Fruit fly (Drosophila melanogaster) whole organism, embryonic: ENCODE data around the gene Iru.

Experiments
- BEAF-32 ChIP-seq: fragments of 200-800 bp; sonication (Bioruptor generic); optimal IDR thresholded peaks from 3 replicates; lab custom pipeline; 2017; ENCODE audit warnings: missing biosample characterization, missing genetic modification characterization, mild to moderate bottlenecking, moderate library complexity, missing genetic modification reagents
- CG10959 ChIP-seq: fragments of 200-800 bp; sonication (Bioruptor generic); IDR thresholded peaks from 2 replicates; pipeline ENCODE4 v1.3.6; 2022; ENCODE audit warnings: missing biosample characterization, missing genetic modification characterization
- CG10979 ChIP-seq: fragments of 200-800 bp; sonication (Bioruptor generic); optimal IDR thresholded peaks from 2 replicates; lab custom pipeline; 2018; ENCODE audit warnings: missing biosample characterization, mild to moderate bottlenecking, missing genetic modification characterization, moderate library complexity
- CG12659 ChIP-seq: fragments of 200-800 bp; sonication (Bioruptor generic); optimal IDR thresholded peaks from 3 replicates; lab custom pipeline; 2017; ENCODE audit warnings: mild to moderate bottlenecking, missing biosample characterization, missing genetic modification reagents, missing genetic modification characterization
- CG14965 ChIP-seq: fragments of 200-800 bp; sonication (Bioruptor generic); optimal IDR thresholded peaks from 2 replicates; lab custom pipeline; 2016; ENCODE audit warnings: missing biosample characterization, missing genetic modification characterization, borderline replicate concordance
- CG16813 ChIP-seq: fragments of 200-800 bp; sonication (Bioruptor generic); IDR thresholded peaks from 3 replicates; pipeline ENCODE4 v1.3.6; 2022; ENCODE audit warnings: missing biosample characterization, missing genetic modification characterization; ENCODE audit not compliant: partially characterized antibody
- CG17359 ChIP-seq: fragments of 200-800 bp; sonication (Bioruptor generic); optimal IDR thresholded peaks from 3 replicates; lab custom pipeline; 2018; ENCODE audit warnings: missing biosample characterization, mild to moderate bottlenecking, missing genetic modification characterization, moderate library complexity
- CG2116 ChIP-seq: fragments of 200-800 bp; sonication (Bioruptor generic); optimal IDR thresholded peaks from 3 replicates; lab custom pipeline; 2018; ENCODE audit warnings: missing biosample characterization, mild to moderate bottlenecking, missing genetic modification characterization
- CG2120 ChIP-seq: fragments of 200-800 bp; sonication (Bioruptor generic); optimal IDR thresholded peaks from 3 replicates; lab custom pipeline; 2016; ENCODE audit warnings: missing biosample characterization, missing genetic modification characterization
- CG32532 ChIP-seq: fragments of 200-800 bp; sonication (Bioruptor generic); IDR thresholded peaks from 2 replicates; pipeline ENCODE4 v1.3.6; 2022; ENCODE audit warnings: missing biosample characterization, missing genetic modification characterization
- CG34224 ChIP-seq: fragments of 200-800 bp; sonication (Bioruptor generic); IDR thresholded peaks from 3 replicates; pipeline ENCODE4 v1.3.6; 2022; ENCODE audit warnings: missing biosample characterization, missing genetic modification characterization; ENCODE audit not compliant: partially characterized antibody
- CG42726 ChIP-seq: fragments of 200-800 bp; sonication (Bioruptor generic); IDR thresholded peaks from 2 replicates; pipeline ENCODE4 v1.3.6; 2022; ENCODE audit warnings: missing biosample characterization, missing genetic modification characterization; ENCODE audit not compliant: partially characterized antibody
- CG4820 ChIP-seq: fragments of 200-800 bp; sonication (Bioruptor generic); optimal IDR thresholded peaks from 3 replicates; lab custom pipeline; 2016; ENCODE audit warnings: missing biosample characterization, missing genetic modification characterization
- CG7271 ChIP-seq: fragments of 200-800 bp; sonication (Bioruptor generic); optimal IDR thresholded peaks from 2 replicates; lab custom pipeline; 2018; ENCODE audit warnings: missing biosample characterization, mild to moderate bottlenecking, missing genetic modification characterization, moderate library complexity
- CG7839 ChIP-seq: fragments of 200-800 bp; sonication (Bioruptor generic); optimal IDR thresholded peaks from 3 replicates; lab custom pipeline; 2018; ENCODE audit warnings: missing biosample characterization, mild to moderate bottlenecking, missing genetic modification characterization, moderate library complexity
- CG9876 ChIP-seq: fragments of 200-800 bp; sonication (Bioruptor generic); optimal IDR thresholded peaks from 2 replicates; lab custom pipeline; 2016; ENCODE audit warnings: missing biosample characterization, missing genetic modification characterization
- CTCF ChIP-seq: fragments of 200-800 bp; sonication (Bioruptor generic); optimal IDR thresholded peaks from 2 replicates; lab custom pipeline; 2017; ENCODE audit warnings: missing biosample characterization, mild to moderate bottlenecking, missing genetic modification characterization, moderate library complexity
- CoRest ChIP-seq: fragments of 200-800 bp; sonication (Bioruptor generic); optimal IDR thresholded peaks from 3 replicates; lab custom pipeline; 2018; ENCODE audit warnings: missing biosample characterization, mild to moderate bottlenecking, missing genetic modification characterization, moderate library complexity
- CrebB ChIP-seq: fragments of 200-800 bp; sonication (Bioruptor generic); optimal IDR thresholded peaks from 3 replicates; lab custom pipeline; 2018; ENCODE audit warnings: missing biosample characterization, mild to moderate bottlenecking, missing genetic modification characterization
- HmgZ ChIP-seq: fragments of 200-800 bp; sonication (Bioruptor generic); optimal IDR thresholded peaks from 2 replicates; lab custom pipeline; 2018; ENCODE audit warnings: missing biosample characterization, mild to moderate bottlenecking, missing genetic modification characterization
- Hmx ChIP-seq: fragments of 200-800 bp; sonication (Bioruptor generic); optimal IDR thresholded peaks from 2 replicates; lab custom pipeline; 2016; ENCODE audit warnings: missing biosample characterization, missing genetic modification characterization
- Hr51 ChIP-seq, 2 experiments: fragments of 200-800 bp; sonication (Bioruptor generic); optimal IDR thresholded peaks; 2 replicates in 1 of 2; 3 replicates in 1 of 2; lab custom pipeline; 2016 to 2018; ENCODE audit warnings: missing biosample characterization in 2 of 2, missing genetic modification characterization in 2 of 2, mild to moderate bottlenecking in 1 of 2, moderate library complexity in 1 of 2
- Lim3 ChIP-seq: fragments of 200-800 bp; sonication (Bioruptor generic); IDR thresholded peaks from 2 replicates; pipeline ENCODE4 v1.3.6; 2022; ENCODE audit warnings: missing biosample characterization, missing genetic modification characterization
- MTF-1 ChIP-seq: fragments of 200-800 bp; sonication (Bioruptor generic); optimal IDR thresholded peaks from 2 replicates; lab custom pipeline; 2018; ENCODE audit warnings: missing biosample characterization, mild to moderate bottlenecking, missing genetic modification characterization, borderline replicate concordance
- Mes4 ChIP-seq: fragments of 200-800 bp; sonication (Bioruptor generic); optimal IDR thresholded peaks from 2 replicates; lab custom pipeline; 2016; ENCODE audit warnings: missing biosample characterization, missing genetic modification characterization
- Side ChIP-seq: fragments of 200-800 bp; sonication (Bioruptor generic); optimal IDR thresholded peaks from 2 replicates; lab custom pipeline; 2016; ENCODE audit warnings: missing biosample characterization, missing genetic modification characterization
- Spps ChIP-seq: fragments of 200-800 bp; sonication (Bioruptor generic); optimal IDR thresholded peaks from 2 replicates; lab custom pipeline; 2018; ENCODE audit warnings: missing biosample characterization, mild to moderate bottlenecking, missing genetic modification characterization
- Xrp1 ChIP-seq: fragments of 200-800 bp; sonication (Bioruptor generic); IDR thresholded peaks from 2 replicates; pipeline ENCODE4 v1.3.6; 2022; ENCODE audit warnings: missing biosample characterization, missing genetic modification characterization
- ara ChIP-seq: fragments of 200-800 bp; sonication (Bioruptor generic); IDR thresholded peaks from 2 replicates; pipeline ENCODE4 v1.3.6; 2022; ENCODE audit warnings: missing biosample characterization, missing genetic modification characterization
- bbx ChIP-seq: fragments of 200-800 bp; sonication (Bioruptor generic); IDR thresholded peaks from 2 replicates; pipeline ENCODE4 v1.3.6; 2022; ENCODE audit warnings: missing biosample characterization, missing genetic modification characterization; ENCODE audit not compliant: partially characterized antibody
- cas ChIP-seq: fragments of 200-800 bp; sonication (Bioruptor generic); IDR thresholded peaks from 2 replicates; pipeline ENCODE4 v1.3.6; 2022; ENCODE audit warnings: missing biosample characterization, missing genetic modification characterization
- cg ChIP-seq: fragments of 200-800 bp; sonication (Bioruptor generic); optimal IDR thresholded peaks from 3 replicates; lab custom pipeline; 2019; ENCODE audit warnings: missing biosample characterization, mild to moderate bottlenecking, missing genetic modification characterization, moderate library complexity
- chinmo ChIP-seq: fragments of 200-800 bp; sonication (Bioruptor generic); IDR thresholded peaks from 4 replicates; pipeline ENCODE4 v1.3.6; 2022; ENCODE audit warnings: missing biosample characterization, missing genetic modification characterization; ENCODE audit not compliant: partially characterized antibody
- chn ChIP-seq: fragments of 200-800 bp; sonication (Bioruptor generic); optimal IDR thresholded peaks from 2 replicates; lab custom pipeline; 2016; ENCODE audit warnings: missing biosample characterization, missing genetic modification characterization
- dimm ChIP-seq: fragments of 200-800 bp; sonication (Bioruptor generic); IDR thresholded peaks from 2 replicates; pipeline ENCODE4 v1.3.6; 2022; ENCODE audit warnings: missing biosample characterization, missing genetic modification characterization
- eve ChIP-seq, 2 experiments: fragments of >200 bp; optimal IDR thresholded peaks; 2 replicates each; lab custom pipeline; 2017; ENCODE audit warnings: missing biosample characterization in 2 of 2, missing genetic modification characterization in 2 of 2
- fd64A ChIP-seq: fragments of 200-800 bp; sonication (Bioruptor generic); optimal IDR thresholded peaks from 3 replicates; lab custom pipeline; 2018; ENCODE audit warnings: missing biosample characterization, mild to moderate bottlenecking, missing genetic modification characterization
- gsb ChIP-seq: fragments of 200-800 bp; sonication (Bioruptor generic); IDR thresholded peaks from 2 replicates; pipeline ENCODE4 v1.3.6; 2022; ENCODE audit warnings: missing biosample characterization, missing genetic modification characterization
- maf-S ChIP-seq: fragments of 200-800 bp; sonication (Bioruptor generic); optimal IDR thresholded peaks from 2 replicates; lab custom pipeline; 2016; ENCODE audit warnings: missing biosample characterization, missing genetic modification characterization
- nerfin-2 ChIP-seq: fragments of 200-800 bp; sonication (Bioruptor generic); IDR thresholded peaks from 2 replicates; pipeline ENCODE4 v1.3.6; 2022; ENCODE audit warnings: missing biosample characterization, missing genetic modification characterization; ENCODE audit not compliant: partially characterized antibody
- otp ChIP-seq: fragments of 200-800 bp; sonication (Bioruptor generic); IDR thresholded peaks from 3 replicates; pipeline ENCODE4, ENCODE4 v1.3.6; 2022; ENCODE audit warnings: missing biosample characterization, missing genetic modification characterization
- peb ChIP-seq: fragments of 200-800 bp; sonication (Bioruptor generic); IDR thresholded peaks from 2 replicates; pipeline ENCODE4 v1.3.6; 2022; ENCODE audit warnings: missing biosample characterization, missing genetic modification characterization
- phol ChIP-seq: fragments of 200-800 bp; sonication (Bioruptor generic); optimal IDR thresholded peaks from 3 replicates; lab custom pipeline; 2018; ENCODE audit warnings: missing biosample characterization, mild to moderate bottlenecking, missing genetic modification characterization, moderate library complexity
- psq ChIP-seq: fragments of 200-800 bp; sonication (Bioruptor generic); optimal IDR thresholded peaks from 2 replicates; lab custom pipeline; 2017; ENCODE audit warnings: missing biosample characterization, missing genetic modification characterization
- ro ChIP-seq: fragments of 200-800 bp; sonication (Bioruptor generic); IDR thresholded peaks from 2 replicates; pipeline ENCODE4 v1.3.6; 2022; ENCODE audit warnings: missing biosample characterization, missing genetic modification characterization
- row ChIP-seq: fragments of 200-800 bp; sonication (Bioruptor generic); IDR thresholded peaks from 3 replicates; pipeline ENCODE4 v1.3.6; 2022; ENCODE audit warnings: missing biosample characterization, missing genetic modification characterization
- salm ChIP-seq: fragments of 200-800 bp; sonication (Bioruptor generic); optimal IDR thresholded peaks from 2 replicates; lab custom pipeline; 2018; ENCODE audit warnings: missing biosample characterization, mild to moderate bottlenecking, missing genetic modification characterization
- slou ChIP-seq: fragments of 200-800 bp; sonication (Bioruptor generic); optimal IDR thresholded peaks from 3 replicates; lab custom pipeline; 2016; ENCODE audit warnings: missing biosample characterization, missing genetic modification characterization
- tll ChIP-seq, 2 experiments: fragments of 200-800 bp in 1 of 2; fragments of >200 bp in 1 of 2; sonication (Bioruptor generic) in 1 of 2; optimal IDR thresholded peaks; 2 replicates each; lab custom pipeline; 2017 to 2019; ENCODE audit warnings: missing biosample characterization in 2 of 2, missing genetic modification characterization in 2 of 2, mild to moderate bottlenecking in 1 of 2, moderate library complexity in 1 of 2
- trem ChIP-seq: fragments of 200-800 bp; optimal IDR thresholded peaks from 3 replicates; lab custom pipeline; 2019; ENCODE audit warnings: missing biosample characterization, mild to moderate bottlenecking, missing genetic modification characterization, moderate library complexity
- zf30C ChIP-seq: fragments of 200-800 bp; sonication (Bioruptor generic); optimal IDR thresholded peaks from 3 replicates; lab custom pipeline; 2018; ENCODE audit warnings: missing biosample characterization, mild to moderate bottlenecking, missing genetic modification characterization

Iru gene

DNA sequence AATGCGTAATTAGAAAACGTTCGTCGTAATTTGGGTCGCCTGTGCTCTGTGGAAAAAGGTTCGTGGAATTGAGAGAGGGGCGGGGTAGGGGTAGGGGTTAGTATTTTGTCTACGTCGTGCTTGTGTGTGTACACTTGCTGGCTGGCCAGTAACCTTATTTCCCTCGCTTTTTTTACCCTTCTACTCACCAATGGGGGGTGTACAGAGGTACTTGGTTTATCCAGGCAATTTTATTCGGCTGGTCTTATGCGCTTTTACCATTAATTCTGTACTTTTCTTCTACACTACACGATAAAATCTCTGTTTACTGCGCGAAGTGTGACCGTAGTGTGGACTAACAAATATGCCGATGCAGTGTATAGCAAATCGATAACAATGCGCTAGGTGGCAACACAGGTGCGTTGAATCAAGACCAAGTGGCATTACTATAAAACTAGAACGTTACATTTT, 13.5 kb downstream of the Iru start, which contains the start of gene tgo (continued):
- TF ChIP-seq row (GFP tag; lab: Robert Waterston, UW) (0 out of 3 replicates have a peak, but pooled peaks have one; percentile 19), fd64A (no peak), CG14965 (GFP tag; lab: Kevin White, UChicago) (no peak), tll (GFP tag; optimal IDR thresholded peaks at IDR 0.05; lab: Kevin White, UChicago) (no peak), bbx (GFP tag; lab: Robert Waterston, UW) (peak; percentile 36; the same call in 1 of the 2 replicates), CG4820 (GFP tag; lab: Kevin White, UChicago) (no peak), Xrp1 (GFP tag; lab: Robert Waterston, UW) (no peak), psq (no peak), dimm (GFP tag; lab: Robert Waterston, UW) (no peak), CG32532 (GFP tag; lab: Robert Waterston, UW) (no peak), chinmo (GFP tag; lab: Robert Waterston, UW) (0 out of 4 replicates have a peak, but pooled peaks have one; percentile 67), slou (GFP tag; lab: Kevin White, UChicago) (no peak), MTF-1 (GFP tag; lab: Kevin White, UChicago) (no peak), CG17359 (tag; lab: Kevin White, UChicago) (peak; percentile 11), BEAF-32 (peak; percentile 65), Lim3 (no peak), CrebB (tag; lab: Kevin White, UChicago) (peak; percentile 13), CG7839 (tag; lab: Kevin White, UChicago) (no peak), nerfin-2 (GFP tag; lab: Robert Waterston, UW) (no peak), CG7271 (tag; lab: Kevin White, UChicago) (no peak), CG9876 (GFP tag; lab: Kevin White, UChicago) (no peak), otp (GFP tag; lab: Robert Waterston, UW) (no peak), salm (tag; lab: Kevin White, UChicago) (no peak), CTCF (GFP tag; lab: Kevin White, UChicago) (peak; percentile 42), CG10979 (tag; lab: Kevin White, UChicago) (no peak), peb (no peak), CG2120 (peak; percentile 4), cas (GFP tag; lab: Robert Waterston, UW) (no peak), zf30C (GFP tag; lab: Kevin White, UChicago) (no peak), Hmx (GFP tag; lab: Kevin White, UChicago) (no peak), CoRest (tag; lab: Kevin White, UChicago) (peak; percentile 52), ara (GFP tag; lab: Robert Waterston, UW) (no peak), CG34224 (GFP tag; lab: Robert Waterston, UW) (peak; percentile 74), trem (tag; lab: Kevin White, UChicago) (peak; percentile 73), Side (GFP tag; lab: Kevin White, UChicago) (no peak), CG10959 (no peak), eve (GFP tag; optimal IDR thresholded peaks at IDR 0.05; lab: Kevin White, UChicago) (no peak), CG16813 (GFP tag; lab: Robert Waterston, UW) (peak; percentile 11; the same call in 1 of the 3 replicates), CG42726 (no peak), CG12659 (GFP tag; lab: Kevin White, UChicago) (peak; percentile 69), gsb (GFP tag; lab: Robert Waterston, UW) (no peak), phol (tag; lab: Kevin White, UChicago) (peak; percentile 63), Mes4 (no peak), chn (GFP tag; lab: Kevin White, UChicago) (no peak), Spps (no peak), HmgZ (tag; lab: Kevin White, UChicago) (peak; percentile 85), cg (GFP tag; lab: Kevin White, UChicago) (peak; percentile 72), ro (GFP tag; lab: Robert Waterston, UW) (no peak), CG2116 (peak; percentile 65), maf-S (GFP tag; lab: Kevin White, UChicago) (no peak), Hr51 (GFP tag; optimal IDR thresholded peaks at IDR 0.05; lab: Kevin White, UChicago) (no peak)
